Worm (Caenorhabditis elegans): ENCODE results near the gene dab-1.

- TF ChIP-seq unc-130 (GFP tag; optimal IDR thresholded peaks at IDR 0.05) (no peak), Y79H2A.3 (GFP tag; conservative IDR thresholded peaks at IDR 0.05) (no peak), C06A6.2 (GFP tag; conservative IDR thresholded peaks at IDR 0.05) (no peak), B0261.1 (tag; optimal IDR thresholded peaks at IDR 0.05) (no peak), ztf-18 (tag; optimal IDR thresholded peaks at IDR 0.05) (no peak), madf-6 (GFP tag; IDR thresholded peaks at IDR 0.05) (peak; percentile 93), lin-35 (GFP tag; optimal IDR thresholded peaks at IDR 0.05) (no peak), snpc-1.3 (tag; optimal IDR thresholded peaks at IDR 0.05; ENCODE audit: insufficient read depth) (peak; percentile 20)
Measured at ce11 chrII:8269855-8270647, 47.9 kb downstream of the dab-1 start, which contains the start of gene tdc-1.

Data from whole organism, young adult.